Worm (Caenorhabditis elegans): ENCODE measurements around the gene ifd-2.

ce11 chrX:825924-826323, 10.2 kb upstream of the ifd-2 start:
- no peak for TF ChIP-seq elt-4 (tag; optimal IDR thresholded peaks at IDR 0.05)
- no peak for TF ChIP-seq fkh-10 (GFP tag; optimal IDR thresholded peaks at IDR 0.05)
- TF ChIP-seq ama-1 (optimal IDR thresholded peaks at IDR 0.05): no peak
- TF ChIP-seq sox-4 (tag; optimal IDR thresholded peaks at IDR 0.05): no peak
- no peak for TF ChIP-seq che-1 (tag; optimal IDR thresholded peaks at IDR 0.05)
- TF ChIP-seq pag-3 (tag; optimal IDR thresholded peaks at IDR 0.05; ENCODE audit: borderline replicate concordance): no peak
- TF ChIP-seq tbx-2 (tag; optimal IDR thresholded peaks at IDR 0.05): peak; percentile 41
- TF ChIP-seq dve-1 (tag; optimal IDR thresholded peaks at IDR 0.05): no peak
- TF ChIP-seq ceh-22 (tag; optimal IDR thresholded peaks at IDR 0.05): no peak
- no peak for TF ChIP-seq hlh-15 (tag; optimal IDR thresholded peaks at IDR 0.05)
- TF ChIP-seq pha-4 (tag; optimal IDR thresholded peaks at IDR 0.05): no peak
